Worm (Caenorhabditis elegans): Measurements from ENCODE around the gene ZK418.10.

DNA sequence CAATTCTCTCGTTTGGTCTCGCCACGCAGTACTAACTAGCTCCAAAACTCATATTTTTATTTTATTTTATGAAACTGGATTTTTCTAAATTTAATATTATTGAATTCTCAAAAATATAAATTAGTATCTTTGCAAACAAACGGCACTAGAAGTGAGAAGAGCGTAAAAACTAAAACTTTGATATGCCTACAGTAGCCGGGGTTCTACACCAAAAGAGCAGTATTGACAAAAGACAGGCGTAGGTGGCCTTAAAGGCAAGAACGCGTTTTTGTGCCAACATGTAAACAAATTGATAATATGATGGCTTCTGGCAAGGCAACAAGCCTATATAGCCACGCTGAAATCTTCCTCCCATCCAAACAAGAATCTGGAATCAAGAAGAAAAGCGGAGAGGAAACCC, 27.9 kb downstream of the ZK418.10 start, which contains the start of gene R01H2.1:
- TF ChIP-seq mdl-1 (tag; optimal IDR thresholded peaks at IDR 0.05) (no peak), ceh-82 (tag; optimal IDR thresholded peaks at IDR 0.05) (no peak), ama-1 (optimal IDR thresholded peaks at IDR 0.05) (no peak)

All from whole organism, L3 larva.